In the genomic region with DNA sequence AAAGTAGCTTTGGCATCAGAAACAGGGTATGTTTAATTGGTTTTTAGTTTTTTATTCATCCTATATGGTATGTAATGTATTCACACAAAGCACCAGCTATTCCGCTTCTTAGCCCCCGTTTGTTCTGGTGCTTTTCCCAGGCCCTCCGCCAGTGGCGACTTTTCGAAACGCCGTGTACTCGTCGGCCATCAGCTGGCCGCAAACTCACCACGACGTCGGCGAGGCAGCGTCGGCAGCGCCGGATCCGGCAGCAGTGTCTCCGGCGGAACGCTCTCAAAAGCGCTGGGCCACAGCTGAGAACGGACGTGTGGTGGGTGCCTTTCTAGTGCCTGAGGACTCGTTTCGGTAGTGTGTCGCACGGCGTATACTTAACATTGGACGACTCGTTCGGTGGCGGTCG, we compare ENCODE assay signal across 1 fruit fly cellular context.
TF ChIP-seq lines count a peak whose summit lies in the region.

A gene (plus strand): TSS at position 268 of the 400 bp plus-strand sequence.

TF ChIP-seq in whole organism, embryonic, 481 proteins besides CTCF, POLR2A, EP300 and RAD21 (continued from another document and continues in another):
- TF ChIP-seq CG17359 (tag; optimal IDR thresholded peaks at IDR 0.05; lab: Kevin White, UChicago): peak; percentile 19
- TF ChIP-seq bab2 (GFP tag; optimal IDR thresholded peaks at IDR 0.05; lab: Kevin White, UChicago): peak; percentile 49
- peak; percentile 16 for TF ChIP-seq CG1603 (tag; optimal IDR thresholded peaks at IDR 0.05; lab: Kevin White, UChicago)
- peak; percentile 65 for TF ChIP-seq CG32532 (GFP tag; IDR thresholded peaks at IDR 0.05; lab: Robert Waterston, UW)
- TF ChIP-seq CG12769 (tag; optimal IDR thresholded peaks at IDR 0.05; lab: Kevin White, UChicago): peak; percentile 2
- TF ChIP-seq bowl (GFP tag; IDR thresholded peaks at IDR 0.05; lab: Robert Waterston, UW): no peak
- TF ChIP-seq CG9727 (GFP tag; optimal IDR thresholded peaks at IDR 0.05; lab: Kevin White, UChicago): peak; percentile 14
- TF ChIP-seq amos (GFP tag; IDR thresholded peaks at IDR 0.05; lab: Robert Waterston, UW; ENCODE audit: partially characterized antibody): peak; percentile 34; the same call in 1 of the 2 replicates
- no peak for TF ChIP-seq disco-r (GFP tag; optimal IDR thresholded peaks at IDR 0.05; lab: Kevin White, UChicago)
- TF ChIP-seq chinmo (GFP tag; IDR thresholded peaks at IDR 0.05; lab: Robert Waterston, UW; ENCODE audit: partially characterized antibody): 0 out of 4 replicates have a peak, but pooled peaks have one; percentile 41
- TF ChIP-seq CG16779 (GFP tag; IDR thresholded peaks at IDR 0.05; lab: Robert Waterston, UW): peak; percentile 78; the same call in 1 of the 2 replicates
- TF ChIP-seq Trl (optimal IDR thresholded peaks at IDR 0.05; lab: Kevin White, UChicago): no peak
- TF ChIP-seq Trl (GFP tag; optimal IDR thresholded peaks at IDR 0.05; lab: Kevin White, UChicago): peak; percentile 16
- peak; percentile 14 for TF ChIP-seq CG7839 (tag; optimal IDR thresholded peaks at IDR 0.05; lab: Kevin White, UChicago)
- TF ChIP-seq Hmr (GFP tag; optimal IDR thresholded peaks at IDR 0.05; lab: Kevin White, UChicago): peak; percentile 30
- TF ChIP-seq shn (GFP tag; optimal IDR thresholded peaks at IDR 0.05; lab: Kevin White, UChicago): no peak
- peak; percentile 6 for TF ChIP-seq btn (GFP tag; optimal IDR thresholded peaks at IDR 0.05; lab: Kevin White, UChicago)
- TF ChIP-seq seq (GFP tag; IDR thresholded peaks at IDR 0.05; lab: Robert Waterston, UW): no peak
- peak; percentile 36; the same call in 1 of the 2 replicates for TF ChIP-seq CG32772 (GFP tag; IDR thresholded peaks at IDR 0.05; lab: Robert Waterston, UW)
- peak; percentile 6 for TF ChIP-seq pho (GFP tag; optimal IDR thresholded peaks at IDR 0.05; lab: Kevin White, UChicago)
- no peak for TF ChIP-seq CG17568 (GFP tag; optimal IDR thresholded peaks at IDR 0.05; lab: Kevin White, UChicago)
- no peak for TF ChIP-seq CG16863 (GFP tag; optimal IDR thresholded peaks at IDR 0.05; lab: Kevin White, UChicago)
- peak; percentile 48 for TF ChIP-seq Fer1 (GFP tag; optimal IDR thresholded peaks at IDR 0.05; lab: Kevin White, UChicago)
- no peak for TF ChIP-seq nmo (GFP tag; optimal IDR thresholded peaks at IDR 0.05; lab: Kevin White, UChicago)
- no peak for TF ChIP-seq CG10431 (GFP tag; optimal IDR thresholded peaks at IDR 0.05; lab: Kevin White, UChicago)
- peak; percentile 14 to 29 for TF ChIP-seq Hr51 (GFP tag; optimal IDR thresholded peaks at IDR 0.05; lab: Kevin White, UChicago)
- TF ChIP-seq Bteb2 (GFP tag; optimal IDR thresholded peaks at IDR 0.05; lab: Kevin White, UChicago): no peak
- peak; percentile 36; the same call in 1 of the 2 replicates for TF ChIP-seq CG3847 (GFP tag; IDR thresholded peaks at IDR 0.05; lab: Robert Waterston, UW)
- peak; percentile 32 for TF ChIP-seq CG11504 (tag; optimal IDR thresholded peaks at IDR 0.05; lab: Kevin White, UChicago)
- TF ChIP-seq CG11696 (GFP tag; IDR thresholded peaks at IDR 0.05; lab: Robert Waterston, UW): 0 out of 2 replicates have a peak, but pooled peaks have one; percentile 17
- peak; percentile 21 for TF ChIP-seq gro (GFP tag; optimal IDR thresholded peaks at IDR 0.05; lab: Kevin White, UChicago)
- 0 out of 3 replicates have a peak, but pooled peaks have one; percentile 38 for TF ChIP-seq CG6175 (GFP tag; IDR thresholded peaks at IDR 0.05; lab: Robert Waterston, UW)
- no peak for TF ChIP-seq CG12155 (GFP tag; optimal IDR thresholded peaks at IDR 0.05; lab: Kevin White, UChicago)
- TF ChIP-seq CG15514 (GFP tag; optimal IDR thresholded peaks at IDR 0.05; lab: Kevin White, UChicago): peak; percentile 34
- TF ChIP-seq CG7745 (tag; optimal IDR thresholded peaks at IDR 0.05; lab: Kevin White, UChicago): no peak
- no peak for TF ChIP-seq lov (optimal IDR thresholded peaks at IDR 0.05; lab: Kevin White, UChicago)
- TF ChIP-seq lov (GFP tag; IDR thresholded peaks at IDR 0.05; lab: Robert Waterston, UW): 0 out of 3 replicates have a peak, but pooled peaks have one; percentile 55
- peak; percentile 71 for TF ChIP-seq CG18599 (GFP tag; optimal IDR thresholded peaks at IDR 0.05; lab: Kevin White, UChicago)
- TF ChIP-seq dysf (GFP tag; IDR thresholded peaks at IDR 0.05; lab: Robert Waterston, UW): peak; percentile 47; the same call in 2 of the 3 replicates
- peak; percentile 19 for TF ChIP-seq Xbp1 (GFP tag; optimal IDR thresholded peaks at IDR 0.05; lab: Kevin White, UChicago)
- peak; percentile 55 for TF ChIP-seq Atf6 (GFP tag; IDR thresholded peaks at IDR 0.05; lab: Robert Waterston, UW)
- TF ChIP-seq CG17328 (GFP tag; IDR thresholded peaks at IDR 0.05; lab: Robert Waterston, UW): peak; percentile 38; the same call in 1 of the 2 replicates
- TF ChIP-seq sens (GFP tag; lab: Kevin White, UChicago): peak; percentile 78
- TF ChIP-seq slbo (GFP tag; IDR thresholded peaks at IDR 0.05; lab: Robert Waterston, UW): peak; percentile 65
- no peak for TF ChIP-seq tio (GFP tag; optimal IDR thresholded peaks at IDR 0.05; lab: Kevin White, UChicago)
- no peak for TF ChIP-seq CG12659 (GFP tag; optimal IDR thresholded peaks at IDR 0.05; lab: Kevin White, UChicago)
- TF ChIP-seq Antp (GFP tag; optimal IDR thresholded peaks at IDR 0.05; lab: Kevin White, UChicago): peak; percentile 34
- TF ChIP-seq hkb (optimal IDR thresholded peaks at IDR 0.05; lab: Kevin White, UChicago): no peak
- peak; percentile 45 for TF ChIP-seq hkb (GFP tag; IDR thresholded peaks at IDR 0.05; lab: Robert Waterston, UW)
- TF ChIP-seq nau (GFP tag; optimal IDR thresholded peaks at IDR 0.05; lab: Kevin White, UChicago): peak; percentile 14
- TF ChIP-seq ATbp (GFP tag; optimal IDR thresholded peaks at IDR 0.05; lab: Kevin White, UChicago): peak; percentile 13
- no peak for TF ChIP-seq fd96Cb (tag; optimal IDR thresholded peaks at IDR 0.05; lab: Kevin White, UChicago)
- TF ChIP-seq hbn (GFP tag; IDR thresholded peaks at IDR 0.05; lab: Robert Waterston, UW; ENCODE audit: partially characterized antibody): no peak
- no peak for TF ChIP-seq Fer3 (tag; optimal IDR thresholded peaks at IDR 0.05; lab: Kevin White, UChicago)
- TF ChIP-seq rib (GFP tag; IDR thresholded peaks at IDR 0.05; lab: Robert Waterston, UW): 0 out of 2 replicates have a peak, but pooled peaks have one; percentile 27
- TF ChIP-seq gt (GFP tag; IDR thresholded peaks at IDR 0.05; lab: Robert Waterston, UW): no peak
- 0 out of 3 replicates have a peak, but pooled peaks have one; percentile 39 for TF ChIP-seq zen2 (GFP tag; IDR thresholded peaks at IDR 0.05; lab: Robert Waterston, UW; ENCODE audit: partially characterized antibody)
- TF ChIP-seq abd-A (tag; optimal IDR thresholded peaks at IDR 0.05; lab: Kevin White, UChicago): peak; percentile 34
- 0 out of 2 replicates have a peak, but pooled peaks have one; percentile 10 for TF ChIP-seq ham (GFP tag; IDR thresholded peaks at IDR 0.05; lab: Robert Waterston, UW)
- TF ChIP-seq CG4730 (GFP tag; IDR thresholded peaks at IDR 0.05; lab: Robert Waterston, UW): peak; percentile 23; the same call in 1 of the 2 replicates
- TF ChIP-seq onecut (GFP tag; IDR thresholded peaks at IDR 0.05; lab: Robert Waterston, UW): peak; percentile 13; the same call in 1 of the 2 replicates
- TF ChIP-seq D19B (GFP tag; optimal IDR thresholded peaks at IDR 0.05; lab: Kevin White, UChicago): no peak
- TF ChIP-seq al (GFP tag; IDR thresholded peaks at IDR 0.05; lab: Robert Waterston, UW): 0 out of 2 replicates have a peak, but pooled peaks have one; percentile 26
- no peak for TF ChIP-seq CG16813 (GFP tag; IDR thresholded peaks at IDR 0.05; lab: Robert Waterston, UW; ENCODE audit: partially characterized antibody)
- peak; percentile 42; the same call in 1 of the 2 replicates for TF ChIP-seq E2f2 (GFP tag; IDR thresholded peaks at IDR 0.05; lab: Robert Waterston, UW)
- no peak for TF ChIP-seq Atf3 (GFP tag; optimal IDR thresholded peaks at IDR 0.05; lab: Kevin White, UChicago)
- 0 out of 2 replicates have a peak, but pooled peaks have one; percentile 39 for TF ChIP-seq CG11085 (GFP tag; IDR thresholded peaks at IDR 0.05; lab: Robert Waterston, UW)
- peak; percentile 43; the same call in 1 of the 2 replicates for TF ChIP-seq lmd (GFP tag; IDR thresholded peaks at IDR 0.05; lab: Robert Waterston, UW)
- TF ChIP-seq CG13424 (tag; optimal IDR thresholded peaks at IDR 0.05; lab: Kevin White, UChicago): no peak
- TF ChIP-seq Meics (GFP tag; optimal IDR thresholded peaks at IDR 0.05; lab: Kevin White, UChicago): peak; percentile 36
- TF ChIP-seq Pdp1 (GFP tag; optimal IDR thresholded peaks at IDR 0.05; lab: Kevin White, UChicago): peak in 1 of 2 experiments; percentile 16
- peak; percentile 58 for TF ChIP-seq CG9932 (GFP tag; IDR thresholded peaks at IDR 0.05; lab: Robert Waterston, UW)
- TF ChIP-seq CG13287 (GFP tag; IDR thresholded peaks at IDR 0.05; lab: Robert Waterston, UW; ENCODE audit: partially characterized antibody): peak; percentile 29; the same call in 1 of the 2 replicates
- TF ChIP-seq gem (tag; optimal IDR thresholded peaks at IDR 0.05; lab: Kevin White, UChicago): peak; percentile 18
- TF ChIP-seq CG15696 (tag; optimal IDR thresholded peaks at IDR 0.05; lab: Kevin White, UChicago): no peak
- TF ChIP-seq CG30403 (GFP tag; optimal IDR thresholded peaks at IDR 0.05; lab: Kevin White, UChicago): peak; percentile 37
- TF ChIP-seq chm (GFP tag; IDR thresholded peaks at IDR 0.05; lab: Robert Waterston, UW): peak; percentile 36
- TF ChIP-seq CG11456 (GFP tag; IDR thresholded peaks at IDR 0.05; lab: Robert Waterston, UW): peak; percentile 74; the same call in 2 of the 3 replicates
- TF ChIP-seq CG2120 (GFP tag; optimal IDR thresholded peaks at IDR 0.05; lab: Kevin White, UChicago): peak; percentile 48
- 0 out of 2 replicates have a peak, but pooled peaks have one; percentile 23 for TF ChIP-seq crol (GFP tag; IDR thresholded peaks at IDR 0.05; lab: Robert Waterston, UW)
- peak; percentile 28; the same call in 1 of the 3 replicates for TF ChIP-seq Aef1 (GFP tag; IDR thresholded peaks at IDR 0.05; lab: Robert Waterston, UW)
- TF ChIP-seq ewg (GFP tag; optimal IDR thresholded peaks at IDR 0.05; lab: Kevin White, UChicago): peak; percentile 3
- TF ChIP-seq Med (GFP tag; lab: Kevin White, UChicago): peak; percentile 90
- no peak for TF ChIP-seq insv (GFP tag; optimal IDR thresholded peaks at IDR 0.05; lab: Kevin White, UChicago)
- TF ChIP-seq bbx (GFP tag; IDR thresholded peaks at IDR 0.05; lab: Robert Waterston, UW; ENCODE audit: partially characterized antibody): peak; percentile 31; the same call in 1 of the 2 replicates
- peak; percentile 17 for TF ChIP-seq tin (GFP tag; optimal IDR thresholded peaks at IDR 0.05; lab: Kevin White, UChicago)
- peak; percentile 59 for TF ChIP-seq her (GFP tag; optimal IDR thresholded peaks at IDR 0.05; lab: Kevin White, UChicago)
- peak; percentile 18 for TF ChIP-seq bcd (GFP tag; optimal IDR thresholded peaks at IDR 0.05; lab: Kevin White, UChicago)
- peak; percentile 43; the same call in 1 of the 2 replicates for TF ChIP-seq Bgb (GFP tag; IDR thresholded peaks at IDR 0.05; lab: Robert Waterston, UW; ENCODE audit: partially characterized antibody)
- TF ChIP-seq wdn (GFP tag; IDR thresholded peaks at IDR 0.05; lab: Robert Waterston, UW): 0 out of 2 replicates have a peak, but pooled peaks have one; percentile 37
- TF ChIP-seq lab (GFP tag; optimal IDR thresholded peaks at IDR 0.05; lab: Kevin White, UChicago): peak; percentile 53
- no peak for TF ChIP-seq slp2 (GFP tag; optimal IDR thresholded peaks at IDR 0.05; lab: Kevin White, UChicago)
- TF ChIP-seq Ptx1 (GFP tag; IDR thresholded peaks at IDR 0.05; lab: Robert Waterston, UW): peak; percentile 51
- TF ChIP-seq CG34422 (GFP tag; IDR thresholded peaks at IDR 0.05; lab: Robert Waterston, UW): 0 out of 3 replicates have a peak, but pooled peaks have one; percentile 26
- peak; percentile 65 for TF ChIP-seq row (GFP tag; IDR thresholded peaks at IDR 0.05; lab: Robert Waterston, UW)
- peak; percentile 82 for TF ChIP-seq Adf1 (GFP tag; IDR thresholded peaks at IDR 0.05; lab: Robert Waterston, UW)
- peak; percentile 40 for TF ChIP-seq ind (GFP tag; optimal IDR thresholded peaks at IDR 0.05; lab: Kevin White, UChicago)
- TF ChIP-seq stc (GFP tag; IDR thresholded peaks at IDR 0.05; lab: Robert Waterston, UW): 0 out of 2 replicates have a peak, but pooled peaks have one; percentile 23
- TF ChIP-seq CG3281 (GFP tag; optimal IDR thresholded peaks at IDR 0.05; lab: Kevin White, UChicago): peak; percentile 34
- TF ChIP-seq pan (optimal IDR thresholded peaks at IDR 0.05; lab: Kevin White, UChicago): no peak
- peak in 1 of 2 experiments; percentile 53 for TF ChIP-seq pan (GFP tag; optimal IDR thresholded peaks at IDR 0.05 in 1 of 2, IDR thresholded peaks at IDR 0.05 in 1 of 2)
- TF ChIP-seq CG2202 (tag; optimal IDR thresholded peaks at IDR 0.05; lab: Kevin White, UChicago): no peak
- no peak for TF ChIP-seq prd (optimal IDR thresholded peaks at IDR 0.05; lab: Kevin White, UChicago)
- peak; percentile 56; the same call in 2 of the 3 replicates for TF ChIP-seq prd (GFP tag; IDR thresholded peaks at IDR 0.05; lab: Robert Waterston, UW)
- peak; percentile 4 for TF ChIP-seq ERR (GFP tag; optimal IDR thresholded peaks at IDR 0.05; lab: Kevin White, UChicago)
- peak; percentile 27; the same call in 1 of the 3 replicates for TF ChIP-seq B-H1 (GFP tag; IDR thresholded peaks at IDR 0.05; lab: Robert Waterston, UW)
- TF ChIP-seq CG13624 (GFP tag; optimal IDR thresholded peaks at IDR 0.05; lab: Kevin White, UChicago): peak; percentile 32
- no peak for TF ChIP-seq Oli (tag; optimal IDR thresholded peaks at IDR 0.05; lab: Kevin White, UChicago)
- TF ChIP-seq CG8290 (GFP tag; optimal IDR thresholded peaks at IDR 0.05; lab: Kevin White, UChicago): no peak
- peak in 1 of 2 experiments; percentile 26 for TF ChIP-seq CG8290 (tag; optimal IDR thresholded peaks at IDR 0.05; lab: Kevin White, UChicago)
- peak; percentile 18 for TF ChIP-seq CG7556 (GFP tag; optimal IDR thresholded peaks at IDR 0.05; lab: Kevin White, UChicago)
- TF ChIP-seq so (GFP tag; IDR thresholded peaks at IDR 0.05; lab: Robert Waterston, UW): peak; percentile 18; the same call in 1 of the 3 replicates
- peak; percentile 70; the same call in 2 of the 3 replicates for TF ChIP-seq Dbx (GFP tag; IDR thresholded peaks at IDR 0.05; lab: Robert Waterston, UW)
- 0 out of 3 replicates have a peak, but pooled peaks have one; percentile 30 for TF ChIP-seq CG7963 (GFP tag; IDR thresholded peaks at IDR 0.05; lab: Robert Waterston, UW; ENCODE audit: partially characterized antibody)
- TF ChIP-seq unc-4 (GFP tag; IDR thresholded peaks at IDR 0.05; lab: Robert Waterston, UW; ENCODE audit: partially characterized antibody): no peak
- TF ChIP-seq NFAT (GFP tag; IDR thresholded peaks at IDR 0.05; lab: Robert Waterston, UW): no peak; the same call in 1 of the 2 replicates
- peak; percentile 21 for TF ChIP-seq grau (tag; optimal IDR thresholded peaks at IDR 0.05; lab: Kevin White, UChicago)
- TF ChIP-seq CG6272 (GFP tag; IDR thresholded peaks at IDR 0.05; lab: Robert Waterston, UW): 0 out of 2 replicates have a peak, but pooled peaks have one; percentile 6
